Fruit fly (Drosophila melanogaster) whole organism, wandering third instar larva: ENCODE measurements around the gene GluRIIB.

Source experiments
- Abd-B ChIP-seq: fragments of >200 bp; optimal IDR thresholded peaks from 2 replicates; lab custom pipeline; 2017; ENCODE audit warnings: missing biosample characterization, missing genetic modification characterization
- CG9705 ChIP-seq: fragments of 200-800 bp; sonication (Bioruptor generic); optimal IDR thresholded peaks from 2 replicates; lab custom pipeline; 2018; ENCODE audit warnings: missing biosample characterization, mild to moderate bottlenecking, missing genetic modification characterization
- CrebA ChIP-seq: fragments of 200-800 bp; sonication (Bioruptor generic); optimal IDR thresholded peaks from 2 replicates; lab custom pipeline; 2016; ENCODE audit warnings: missing biosample characterization, mild to moderate bottlenecking, missing genetic modification characterization, borderline replicate concordance
- Dfd ChIP-seq: fragments of >200 bp; optimal IDR thresholded peaks from 2 replicates; lab custom pipeline; 2017; ENCODE audit warnings: missing biosample characterization, missing genetic modification characterization
- GATAd ChIP-seq: sonication (Bioruptor generic); optimal IDR thresholded peaks from 2 replicates; lab custom pipeline; 2016; ENCODE audit warnings: missing biosample characterization, missing genetic modification characterization
- HLH106 ChIP-seq: fragments of 200-800 bp; optimal IDR thresholded peaks from 3 replicates; lab custom pipeline; 2019; ENCODE audit warnings: missing biosample characterization, mild to moderate bottlenecking, missing genetic modification characterization, moderate library complexity
- Hnf4 ChIP-seq: fragments of 200-800 bp; sonication (Bioruptor generic); optimal IDR thresholded peaks from 2 replicates; lab custom pipeline; 2016; ENCODE audit warnings: missing biosample characterization, mild to moderate bottlenecking, missing genetic modification characterization
- Hr78 ChIP-seq: fragments of >200 bp; optimal IDR thresholded peaks from 2 replicates; lab custom pipeline; 2017; ENCODE audit warnings: missing biosample characterization, missing genetic modification characterization
- Jra ChIP-seq: sonication (Bioruptor generic); optimal IDR thresholded peaks from 2 replicates; lab custom pipeline; 2016; ENCODE audit warnings: missing biosample characterization, missing genetic modification characterization
- Mio ChIP-seq: sonication (Bioruptor generic); optimal IDR thresholded peaks from 2 replicates; lab custom pipeline; 2016; ENCODE audit warnings: missing biosample characterization, missing genetic modification characterization
- OdsH ChIP-seq: fragments of 200-800 bp; sonication (Bioruptor generic); optimal IDR thresholded peaks from 2 replicates; lab custom pipeline; 2016; ENCODE audit warnings: missing biosample characterization, mild to moderate bottlenecking, missing genetic modification characterization
- Sp1 ChIP-seq: fragments of 200-800 bp; sonication (Bioruptor generic); optimal IDR thresholded peaks from 3 replicates; lab custom pipeline; 2019; ENCODE audit warnings: missing biosample characterization, mild to moderate bottlenecking, missing genetic modification characterization, moderate library complexity
- Vsx2 ChIP-seq: fragments of 200-300, 225-300 bp; sonication (Bioruptor generic); optimal IDR thresholded peaks from 2 replicates; lab custom pipeline; 2018; ENCODE audit warnings: missing biosample characterization, missing genetic modification characterization; ENCODE audit not compliant: partially characterized antibody
- br ChIP-seq: fragments of 200-800 bp; sonication (Bioruptor generic); optimal IDR thresholded peaks from 2 replicates; lab custom pipeline; 2016; ENCODE audit warnings: missing biosample characterization, missing genetic modification characterization
- brk ChIP-seq: fragments of 200-800 bp; sonication (Bioruptor generic); optimal IDR thresholded peaks from 2 replicates; lab custom pipeline; 2016; ENCODE audit warnings: missing biosample characterization, mild to moderate bottlenecking, missing genetic modification characterization
- dl ChIP-seq, 2 experiments: fragments of 175-275, 200-275 bp in 1 of 2; fragments of 200-275 bp in 1 of 2; sonication (Bioruptor generic); optimal IDR thresholded peaks; lab custom pipeline; 2018; ENCODE audit warnings: mild to moderate bottlenecking in 2 of 2, missing biosample characterization in 2 of 2, missing genetic modification characterization in 2 of 2, moderate library complexity in 2 of 2; ENCODE audit not compliant: partially characterized antibody in 2 of 2, insufficient read depth in 1 of 2
- dsf ChIP-seq: sonication (Bioruptor generic); optimal IDR thresholded peaks from 2 replicates; lab custom pipeline; 2016; ENCODE audit warnings: missing biosample characterization, missing genetic modification characterization, borderline replicate concordance
- ey ChIP-seq: fragments of 200-800 bp; sonication (Bioruptor generic); optimal IDR thresholded peaks from 2 replicates; lab custom pipeline; 2016; ENCODE audit warnings: missing biosample characterization, missing genetic modification characterization
- fru ChIP-seq: fragments of 200-800 bp; sonication (Bioruptor generic); optimal IDR thresholded peaks from 3 replicates; lab custom pipeline; 2016; ENCODE audit warnings: missing biosample characterization, mild to moderate bottlenecking, missing genetic modification characterization
- lola ChIP-seq: fragments of >200 bp; optimal IDR thresholded peaks from 2 replicates; lab custom pipeline; 2017; ENCODE audit warnings: missing biosample characterization, missing genetic modification characterization
- psq ChIP-seq: fragments of 200-800 bp; sonication (Bioruptor generic); optimal IDR thresholded peaks from 3 replicates; lab custom pipeline; 2017; ENCODE audit warnings: missing biosample characterization, mild to moderate bottlenecking, missing genetic modification characterization, moderate library complexity
- rgr ChIP-seq: fragments of 200-800 bp; sonication (Bioruptor generic); optimal IDR thresholded peaks from 3 replicates; lab custom pipeline; 2016; ENCODE audit warnings: missing biosample characterization, mild to moderate bottlenecking, missing genetic modification characterization
- sage ChIP-seq: fragments of 200-800 bp; sonication (Bioruptor generic); optimal IDR thresholded peaks from 2 replicates; lab custom pipeline; 2016; ENCODE audit warnings: missing biosample characterization, mild to moderate bottlenecking, missing genetic modification characterization

GluRIIB gene

dm6 chr2L:5581016-5581415, 21.9 kb downstream of the GluRIIB start, which contains the start of gene CG14011:
Gene CG14011 (minus strand): TSS chr2L:5581116.
- no peak for TF ChIP-seq Vsx2 (GFP tag; lab: Kevin White, UChicago)
- no peak for TF ChIP-seq lola (GFP tag; lab: Kevin White, UChicago)
- no peak for TF ChIP-seq br (GFP tag; lab: Kevin White, UChicago)
- TF ChIP-seq Jra (GFP tag; lab: Kevin White, UChicago) = no peak
- no peak for TF ChIP-seq dl (GFP tag; optimal IDR thresholded peaks at IDR 0.05; lab: Kevin White, UChicago; ENCODE audit: insufficient read depth in 1 of 2, partially characterized antibody in 2 of 2)
- no peak for TF ChIP-seq rgr (GFP tag; lab: Kevin White, UChicago)

- TF ChIP-seq psq (GFP tag; lab: Kevin White, UChicago) (no peak), br (GFP tag; lab: Kevin White, UChicago) (no peak), fru (GFP tag; lab: Kevin White, UChicago) (no peak), rgr (GFP tag; lab: Kevin White, UChicago) (no peak), CrebA (GFP tag; lab: Kevin White, UChicago) (no peak), Abd-B (GFP tag; lab: Kevin White, UChicago) (no peak), sage (GFP tag; lab: Kevin White, UChicago) (no peak), ey (GFP tag; lab: Kevin White, UChicago) (no peak), lola (GFP tag; lab: Kevin White, UChicago) (no peak), Sp1 (GFP tag; lab: Kevin White, UChicago) (no peak), dl (GFP tag; optimal IDR thresholded peaks at IDR 0.05; lab: Kevin White, UChicago; ENCODE audit: insufficient read depth in 1 of 2, partially characterized antibody in 2 of 2) (no peak), brk (GFP tag; lab: Kevin White, UChicago) (no peak)
Observed at dm6 chr2L:5588314-5588713, 29.2 kb downstream of the GluRIIB start, which contains the start of gene CG7251. Gene CG7251 (minus strand): TSS chr2L:5588414.

dm6 chr2L:5593839-5594238, 34.7 kb downstream of the GluRIIB start:
- TF ChIP-seq Mio = no peak
- TF ChIP-seq Dfd = peak; percentile 85

dm6 chr2L:5596533-5596932, 37.4 kb downstream of the GluRIIB start, which contains the start of gene CG18266:
Gene CG18266 (plus strand): TSS chr2L:5596833.
- TF ChIP-seq dsf (GFP tag; lab: Kevin White, UChicago) = no peak
- TF ChIP-seq CG9705 (GFP tag; lab: Kevin White, UChicago) = no peak
- TF ChIP-seq Hr78 (GFP tag; lab: Kevin White, UChicago) = no peak

- TF ChIP-seq fru (GFP tag; lab: Kevin White, UChicago) = no peak
- no peak for TF ChIP-seq Dfd
Observed at dm6 chr2L:5610108-5610507, 51.0 kb downstream of the GluRIIB start.

- TF ChIP-seq Hnf4 (GFP tag; lab: Kevin White, UChicago) (no peak), HLH106 (tag; lab: Kevin White, UChicago) (no peak), GATAd (GFP tag; lab: Kevin White, UChicago) (no peak), Dfd (peak; percentile 90), OdsH (GFP tag; lab: Kevin White, UChicago) (no peak)
Observed at dm6 chr2L:5610629-5611028, 51.5 kb downstream of the GluRIIB start.
